Fruit fly (Drosophila melanogaster) whole organism, prepupa: ENCODE measurements around the gene CG42404.

ENCODE experiments used
- Blimp-1 ChIP-seq: fragments of 200-800 bp; sonication (Bioruptor generic); optimal IDR thresholded peaks from 3 replicates; lab custom pipeline; 2017; ENCODE audit warnings: missing biosample characterization, missing genetic modification characterization, mild to moderate bottlenecking, moderate library complexity, missing genetic modification reagents
- CG10631 ChIP-seq: fragments of 200-800 bp; sonication (Bioruptor generic); optimal IDR thresholded peaks from 2 replicates; lab custom pipeline; 2016; ENCODE audit warnings: missing biosample characterization, missing genetic modification characterization
- CG10669 ChIP-seq: fragments of 200-800 bp; sonication (Bioruptor generic); optimal IDR thresholded peaks from 3 replicates; lab custom pipeline; 2018; ENCODE audit warnings: missing biosample characterization, mild to moderate bottlenecking, missing genetic modification characterization, moderate library complexity
- CG11294 ChIP-seq: fragments of 200-800 bp; sonication (Bioruptor generic); IDR thresholded peaks from 2 replicates; pipeline ENCODE4 v1.3.6; 2022; ENCODE audit warnings: missing biosample characterization, missing genetic modification characterization
- CG11762 ChIP-seq: fragments of 200-800 bp; sonication (Bioruptor generic); optimal IDR thresholded peaks from 3 replicates; lab custom pipeline; 2016; ENCODE audit warnings: missing biosample characterization, missing genetic modification characterization; ENCODE audit not compliant: insufficient read depth
- CG11902 ChIP-seq: fragments of 200-800 bp; sonication (Bioruptor generic); optimal IDR thresholded peaks from 3 replicates; lab custom pipeline; 2016; ENCODE audit warnings: missing biosample characterization, missing genetic modification characterization
- CG15336 ChIP-seq: fragments of 200-800 bp; sonication (Bioruptor generic); IDR thresholded peaks from 2 replicates; pipeline ENCODE4 v1.3.6; 2022; ENCODE audit warnings: missing biosample characterization, missing genetic modification characterization
- CG16779 ChIP-seq: fragments of 200-800 bp; sonication (Bioruptor generic); optimal IDR thresholded peaks from 3 replicates; lab custom pipeline; 2017; ENCODE audit warnings: missing biosample characterization, mild to moderate bottlenecking, missing genetic modification characterization
- CG3032 ChIP-seq: fragments of 200-800 bp; optimal IDR thresholded peaks from 2 replicates; lab custom pipeline; 2019; ENCODE audit warnings: missing biosample characterization, mild to moderate bottlenecking, missing genetic modification characterization, moderate library complexity
- CG31627 ChIP-seq: fragments of 200-800 bp; sonication (Bioruptor generic); optimal IDR thresholded peaks from 3 replicates; lab custom pipeline; 2016; ENCODE audit warnings: missing biosample characterization, missing genetic modification characterization
- CG32006 ChIP-seq: fragments of 200-800 bp; sonication (Bioruptor generic); optimal IDR thresholded peaks from 3 replicates; lab custom pipeline; 2017; ENCODE audit warnings: missing biosample characterization, mild to moderate bottlenecking, missing genetic modification characterization
- CG34406 ChIP-seq: fragments of 200-800 bp; sonication (Bioruptor generic); optimal IDR thresholded peaks from 3 replicates; lab custom pipeline; 2016; ENCODE audit warnings: missing biosample characterization, missing genetic modification characterization
- CG3919 ChIP-seq: fragments of 200-800 bp; sonication (Bioruptor generic); optimal IDR thresholded peaks from 3 replicates; lab custom pipeline; 2016; ENCODE audit warnings: missing biosample characterization, missing genetic modification characterization
- CG6163 ChIP-seq: fragments of 200-800 bp; sonication (Bioruptor generic); IDR thresholded peaks from 3 replicates; pipeline ENCODE4 v1.3.6; 2022; ENCODE audit warnings: missing biosample characterization, missing genetic modification characterization
- CG6276 ChIP-seq: fragments of 200-800 bp; sonication (Bioruptor generic); optimal IDR thresholded peaks from 2 replicates; lab custom pipeline; 2017; ENCODE audit warnings: missing biosample characterization, mild to moderate bottlenecking, missing genetic modification characterization
- CG6792 ChIP-seq: fragments of 200-800 bp; sonication (Bioruptor generic); optimal IDR thresholded peaks from 3 replicates; lab custom pipeline; 2016; ENCODE audit warnings: missing biosample characterization, missing genetic modification characterization
- CG6808 ChIP-seq: fragments of 200-800 bp; sonication (Bioruptor generic); optimal IDR thresholded peaks from 3 replicates; lab custom pipeline; 2017; ENCODE audit warnings: missing biosample characterization, missing genetic modification characterization, mild to moderate bottlenecking, moderate library complexity, missing genetic modification reagents
- CG6854 ChIP-seq: fragments of 200-800 bp; sonication (Bioruptor generic); optimal IDR thresholded peaks from 2 replicates; lab custom pipeline; 2017; ENCODE audit warnings: missing biosample characterization, mild to moderate bottlenecking, missing genetic modification characterization
- CG7368 ChIP-seq: fragments of 200-800 bp; sonication (Bioruptor generic); optimal IDR thresholded peaks from 3 replicates; lab custom pipeline; 2016; ENCODE audit warnings: missing biosample characterization, missing genetic modification characterization
- CG8119 ChIP-seq: fragments of 200-800 bp; sonication (Bioruptor generic); IDR thresholded peaks from 3 replicates; pipeline ENCODE4 v1.3.6; 2022; ENCODE audit warnings: missing biosample characterization, missing genetic modification characterization
- CG8319 ChIP-seq: fragments of 200-800 bp; sonication (Bioruptor generic); optimal IDR thresholded peaks from 3 replicates; lab custom pipeline; 2016; ENCODE audit warnings: missing biosample characterization, missing genetic modification characterization
- CG8632 ChIP-seq: fragments of 200-800 bp; sonication (Bioruptor generic); optimal IDR thresholded peaks from 3 replicates; lab custom pipeline; 2016; ENCODE audit warnings: missing biosample characterization, missing genetic modification characterization
- CG9139 ChIP-seq: fragments of 200-800 bp; sonication (Bioruptor generic); optimal IDR thresholded peaks from 3 replicates; lab custom pipeline; 2017; ENCODE audit warnings: missing biosample characterization, mild to moderate bottlenecking, missing genetic modification characterization
- Eip75B ChIP-seq: fragments of 200-800 bp; sonication (Bioruptor generic); optimal IDR thresholded peaks from 3 replicates; lab custom pipeline; 2016; ENCODE audit warnings: missing biosample characterization, missing genetic modification characterization
- Eip78C ChIP-seq: fragments of 200-800 bp; sonication (Bioruptor generic); peaks from one replicate; lab custom pipeline; 2016; ENCODE audit warnings: missing biosample characterization, missing genetic modification characterization
- Ets21C ChIP-seq: fragments of 200-800 bp; sonication (Bioruptor generic); optimal IDR thresholded peaks from 3 replicates; lab custom pipeline; 2016; ENCODE audit warnings: missing biosample characterization, missing genetic modification characterization
- Ets96B ChIP-seq: fragments of 200-800 bp; optimal IDR thresholded peaks from 2 replicates; lab custom pipeline; 2019; ENCODE audit warnings: missing biosample characterization, mild to moderate bottlenecking, missing genetic modification characterization, moderate library complexity
- Gug ChIP-seq: fragments of 200-800 bp; sonication (Bioruptor generic); IDR thresholded peaks from 2 replicates; pipeline ENCODE4 v1.3.6; 2022; ENCODE audit warnings: missing biosample characterization, missing genetic modification characterization
- Hr38 ChIP-seq: sonication (Bioruptor generic); optimal IDR thresholded peaks from 2 replicates; lab custom pipeline; 2016; ENCODE audit warnings: missing biosample characterization, missing genetic modification characterization
- Hr39 ChIP-seq: fragments of 200-800 bp; sonication (Bioruptor generic); optimal IDR thresholded peaks from 2 replicates; lab custom pipeline; 2016; ENCODE audit warnings: missing biosample characterization, missing genetic modification characterization
- Hr4 ChIP-seq: fragments of 200-800 bp; sonication (Bioruptor generic); optimal IDR thresholded peaks from 3 replicates; lab custom pipeline; 2016; ENCODE audit warnings: missing biosample characterization, missing genetic modification characterization
- Lpt ChIP-seq: fragments of 200-800 bp; sonication (Bioruptor generic); optimal IDR thresholded peaks from 3 replicates; lab custom pipeline; 2016; ENCODE audit warnings: missing biosample characterization, missing genetic modification characterization
- Met ChIP-seq: fragments of 200-800 bp; sonication (Bioruptor generic); optimal IDR thresholded peaks from 3 replicates; lab custom pipeline; 2016; ENCODE audit warnings: missing biosample characterization, missing genetic modification characterization
- OdsH ChIP-seq: fragments of 200-800 bp; sonication (Bioruptor generic); optimal IDR thresholded peaks from 3 replicates; lab custom pipeline; 2016; ENCODE audit warnings: missing biosample characterization, missing genetic modification characterization
- Smox ChIP-seq: fragments of 200-800 bp; sonication (Bioruptor generic); optimal IDR thresholded peaks from 3 replicates; lab custom pipeline; 2016; ENCODE audit warnings: missing biosample characterization, missing genetic modification characterization
- Sox102F ChIP-seq: fragments of 200-800 bp; sonication (Bioruptor generic); optimal IDR thresholded peaks from 2 replicates; lab custom pipeline; 2016; ENCODE audit warnings: missing biosample characterization, mild to moderate bottlenecking, missing genetic modification characterization
- Sox14 ChIP-seq: fragments of 200-800 bp; sonication (Bioruptor generic); optimal IDR thresholded peaks from 3 replicates; lab custom pipeline; 2016; ENCODE audit warnings: missing biosample characterization, missing genetic modification characterization
- achi ChIP-seq: fragments of 200-800 bp; sonication (Bioruptor generic); optimal IDR thresholded peaks from 3 replicates; lab custom pipeline; 2016; ENCODE audit warnings: missing biosample characterization, missing genetic modification characterization
- acj6 ChIP-seq: fragments of 200-800 bp; sonication (Bioruptor generic); optimal IDR thresholded peaks from 3 replicates; lab custom pipeline; 2016; ENCODE audit warnings: missing biosample characterization, missing genetic modification characterization
- dac ChIP-seq: fragments of 200-800 bp; sonication (Bioruptor generic); optimal IDR thresholded peaks from 2 replicates; lab custom pipeline; 2017; ENCODE audit warnings: missing biosample characterization, mild to moderate bottlenecking, missing genetic modification characterization
- dsx ChIP-seq: fragments of 200-800 bp; optimal IDR thresholded peaks from 3 replicates; lab custom pipeline; 2019; ENCODE audit warnings: missing biosample characterization, mild to moderate bottlenecking, missing genetic modification characterization, moderate library complexity; ENCODE audit not compliant: poor library complexity, severe bottlenecking
- eg ChIP-seq: fragments of 200-800 bp; sonication (Bioruptor generic); IDR thresholded peaks from 3 replicates; pipeline ENCODE4 v1.3.6; 2022; ENCODE audit warnings: missing biosample characterization, missing genetic modification characterization
- fd59A ChIP-seq: fragments of 200-800 bp; sonication (Bioruptor generic); optimal IDR thresholded peaks from 2 replicates; lab custom pipeline; 2017; ENCODE audit warnings: missing biosample characterization, mild to moderate bottlenecking, missing genetic modification characterization, missing genetic modification reagents
- fd85E ChIP-seq: fragments of 200-800 bp; sonication (Bioruptor generic); optimal IDR thresholded peaks from 3 replicates; lab custom pipeline; 2016; ENCODE audit warnings: missing biosample characterization, missing genetic modification characterization
- fkh ChIP-seq: fragments of 200-800 bp; sonication (Bioruptor generic); optimal IDR thresholded peaks from 3 replicates; lab custom pipeline; 2017; ENCODE audit warnings: missing biosample characterization, mild to moderate bottlenecking, missing genetic modification characterization, moderate library complexity
- lz ChIP-seq: fragments of 200-800 bp; sonication (Bioruptor generic); optimal IDR thresholded peaks from 3 replicates; lab custom pipeline; 2016; ENCODE audit warnings: missing biosample characterization, missing genetic modification characterization
- net ChIP-seq: fragments of 200-800 bp; sonication (Bioruptor generic); optimal IDR thresholded peaks from 3 replicates; lab custom pipeline; 2016; ENCODE audit warnings: missing biosample characterization, missing genetic modification characterization
- pdm3 ChIP-seq: fragments of 200-800 bp; sonication (Bioruptor generic); optimal IDR thresholded peaks from 3 replicates; lab custom pipeline; 2016; ENCODE audit warnings: missing biosample characterization, missing genetic modification characterization
- salr ChIP-seq, 2 experiments: fragments of 200-800 bp; sonication (Bioruptor generic); optimal IDR thresholded peaks; 3 replicates each; lab custom pipeline; 2016 to 2018; ENCODE audit warnings: missing biosample characterization in 2 of 2, missing genetic modification characterization in 2 of 2, mild to moderate bottlenecking in 1 of 2
- spab ChIP-seq: fragments of 200-800 bp; sonication (Bioruptor generic); optimal IDR thresholded peaks from 2 replicates; lab custom pipeline; 2017; ENCODE audit warnings: missing biosample characterization, mild to moderate bottlenecking, missing genetic modification characterization, missing genetic modification reagents
- ss ChIP-seq, 2 experiments: fragments of 200-800 bp; sonication (Bioruptor generic); optimal IDR thresholded peaks; 2 replicates in 1 of 2; 3 replicates in 1 of 2; lab custom pipeline; 2017 to 2018; ENCODE audit warnings: mild to moderate bottlenecking in 2 of 2, missing biosample characterization in 2 of 2, missing genetic modification characterization in 2 of 2, moderate library complexity in 1 of 2
- topi ChIP-seq: fragments of 200-800 bp; sonication (Bioruptor generic); optimal IDR thresholded peaks from 3 replicates; lab custom pipeline; 2016; ENCODE audit warnings: missing biosample characterization, missing genetic modification characterization
- vri ChIP-seq: fragments of 200-800 bp; sonication (Bioruptor generic); optimal IDR thresholded peaks from 3 replicates; lab custom pipeline; 2016; ENCODE audit warnings: missing biosample characterization, mild to moderate bottlenecking, missing genetic modification characterization

Gene CG42404

dm6 chr3R:15250454-15250853, 560 bp downstream of the CG42404 start:
- TF ChIP-seq fkh (no peak), Ets21C (GFP tag; lab: Kevin White, UChicago) (no peak), CG6163 (GFP tag; lab: Robert Waterston, UW) (peak; percentile 80), CG32006 (GFP tag; lab: Kevin White, UChicago) (peak; percentile 73), CG16779 (no peak), topi (GFP tag; lab: Kevin White, UChicago) (peak; percentile 48), dac (no peak), CG8119 (GFP tag; lab: Robert Waterston, UW) (peak; percentile 69), acj6 (peak; percentile 49), CG3919 (GFP tag; lab: Kevin White, UChicago) (no peak), salr (GFP tag; optimal IDR thresholded peaks at IDR 0.05; lab: Kevin White, UChicago) (no peak), Eip78C (GFP tag; lab: Kevin White, UChicago) (peak; percentile 74), CG6854 (GFP tag; lab: Kevin White, UChicago) (no peak), Blimp-1 (GFP tag; lab: Kevin White, UChicago) (no peak), Smox (GFP tag; lab: Kevin White, UChicago) (peak; percentile 45), CG10631 (GFP tag; lab: Kevin White, UChicago) (peak; percentile 66), CG34406 (no peak), Ets96B (no peak), Sox14 (GFP tag; lab: Kevin White, UChicago) (no peak), Gug (GFP tag; lab: Robert Waterston, UW) (peak; percentile 58), CG31627 (GFP tag; lab: Kevin White, UChicago) (peak; percentile 3), achi (GFP tag; lab: Kevin White, UChicago) (peak; percentile 72), Met (GFP tag; lab: Kevin White, UChicago) (no peak), CG8319 (no peak), CG11762 (GFP tag; lab: Kevin White, UChicago) (no peak), eg (peak; percentile 74; the same call in 1 of the 3 replicates), Hr39 (GFP tag; lab: Kevin White, UChicago) (peak; percentile 21), spab (no peak), Hr38 (GFP tag; lab: Kevin White, UChicago) (no peak), pdm3 (GFP tag; lab: Kevin White, UChicago) (no peak), vri (no peak), CG11902 (GFP tag; lab: Kevin White, UChicago) (no peak), fd85E (GFP tag; lab: Kevin White, UChicago) (no peak), Sox102F (GFP tag; lab: Kevin White, UChicago) (no peak), CG15336 (GFP tag; lab: Robert Waterston, UW) (peak; percentile 76), OdsH (GFP tag; lab: Kevin White, UChicago) (no peak), CG6792 (GFP tag; lab: Kevin White, UChicago) (peak; percentile 46), dsx (GFP tag; lab: Kevin White, UChicago) (no peak), CG10669 (GFP tag; lab: Kevin White, UChicago) (no peak), ss (GFP tag; optimal IDR thresholded peaks at IDR 0.05; lab: Kevin White, UChicago) (no peak), fd59A (GFP tag; lab: Kevin White, UChicago) (peak; percentile 40), Lpt (GFP tag; lab: Kevin White, UChicago) (no peak), Eip75B (GFP tag; lab: Kevin White, UChicago) (peak; percentile 50), lz (peak; percentile 51), CG6276 (GFP tag; lab: Kevin White, UChicago) (no peak), CG8632 (GFP tag; lab: Kevin White, UChicago) (peak; percentile 45), CG7368 (GFP tag; lab: Kevin White, UChicago) (no peak), CG11294 (peak; percentile 65; the same call in 1 of the 2 replicates), net (no peak), CG6808 (GFP tag; lab: Kevin White, UChicago) (no peak), CG9139 (GFP tag; lab: Kevin White, UChicago) (no peak), CG3032 (no peak), Hr4 (peak; percentile 56)
